Worm (Caenorhabditis elegans) whole organism, L2 larva: ENCODE measurements around the gene W05E10.1.

Experiments
- C34F6.9 ChIP-seq: fragments of 150-350 bp; optimal IDR thresholded peaks from 2 replicates; lab custom pipeline; 2014; ENCODE audit warnings: missing biosample characterization, missing genetic modification characterization
- F13H6.1 ChIP-seq: sonication (generic microtip); optimal IDR thresholded peaks from 2 replicates; lab custom pipeline; 2016; ENCODE audit warnings: missing genetic modification characterization, missing compliant biosample characterization
- R02D3.7 ChIP-seq: fragments of 150-350 bp; optimal IDR thresholded peaks from 2 replicates; lab custom pipeline; 2014; ENCODE audit warnings: missing biosample characterization, missing genetic modification characterization
- Y55F3AM.14 ChIP-seq: fragments of 200-800 bp; sonication (Bioruptor generic); optimal IDR thresholded peaks from 2 replicates; lab custom pipeline; 2018; ENCODE audit warnings: mild to moderate bottlenecking, missing genetic modification characterization, missing compliant biosample characterization
- ZK546.5 ChIP-seq: sonication (generic microtip); optimal IDR thresholded peaks from 2 replicates; lab custom pipeline; 2017; ENCODE audit warnings: missing biosample characterization, missing genetic modification characterization
- alr-1 ChIP-seq: fragments of 150-350 bp; optimal IDR thresholded peaks from 2 replicates; lab custom pipeline; 2014; ENCODE audit warnings: missing biosample characterization, missing genetic modification characterization
- aly-2 ChIP-seq: fragments of 150-350 bp; optimal IDR thresholded peaks from 2 replicates; lab custom pipeline; 2014; ENCODE audit warnings: missing biosample characterization, missing genetic modification characterization
- ama-1 ChIP-seq: fragments of 150-350 bp; optimal IDR thresholded peaks from 2 replicates; lab custom pipeline; 2018; ENCODE audit warnings: inconsistent platforms
- blmp-1 ChIP-seq: sonication (generic microtip); optimal IDR thresholded peaks from 2 replicates; lab custom pipeline; 2017; ENCODE audit warnings: missing genetic modification characterization, mild to moderate bottlenecking, missing compliant biosample characterization, antibody characterized with exemption, moderate library complexity; ENCODE audit not compliant: insufficient read depth
- ceh-16 ChIP-seq: fragments of 150-350 bp; optimal IDR thresholded peaks from 2 replicates; lab custom pipeline; 2014; ENCODE audit warnings: missing biosample characterization, missing genetic modification characterization
- ceh-82 ChIP-seq: fragments of 150-350 bp; optimal IDR thresholded peaks from 2 replicates; lab custom pipeline; 2014; ENCODE audit warnings: missing biosample characterization, missing genetic modification characterization
- crh-2 ChIP-seq: sonication (generic microtip); optimal IDR thresholded peaks from 2 replicates; lab custom pipeline; 2017; ENCODE audit warnings: missing biosample characterization, missing genetic modification characterization
- dmd-4 ChIP-seq: sonication (generic microtip); optimal IDR thresholded peaks from 2 replicates; lab custom pipeline; 2017; ENCODE audit warnings: missing biosample characterization, missing genetic modification characterization
- egl-27 ChIP-seq: sonication (generic microtip); optimal IDR thresholded peaks from 3 replicates; lab custom pipeline; 2017; ENCODE audit warnings: missing biosample characterization, missing genetic modification reagents, missing genetic modification characterization
- elt-1 ChIP-seq: fragments of 150-350 bp; optimal IDR thresholded peaks from 2 replicates; lab custom pipeline; 2014; ENCODE audit warnings: missing biosample characterization, missing genetic modification characterization
- elt-3 ChIP-seq: sonication (generic microtip); optimal IDR thresholded peaks from 2 replicates; lab custom pipeline; 2017; ENCODE audit warnings: missing biosample characterization, missing genetic modification characterization
- fos-1 ChIP-seq: fragments of 150-350 bp; optimal IDR thresholded peaks from 2 replicates; lab custom pipeline; 2014; ENCODE audit warnings: missing biosample characterization, missing genetic modification characterization
- gmeb-1 ChIP-seq: fragments of 150-350 bp; optimal IDR thresholded peaks from 2 replicates; lab custom pipeline; 2014; ENCODE audit warnings: missing biosample characterization, missing genetic modification characterization
- lin-11 ChIP-seq: fragments of 150-350 bp; sonication (generic microtip); optimal IDR thresholded peaks from 2 replicates; lab custom pipeline; 2014; ENCODE audit warnings: missing biosample characterization, missing genetic modification characterization, inconsistent platforms, mixed read lengths
- lin-13 ChIP-seq: fragments of 150-350 bp; optimal IDR thresholded peaks from 2 replicates; lab custom pipeline; 2014; ENCODE audit warnings: missing biosample characterization, missing genetic modification reagents, missing genetic modification characterization
- lin-39 ChIP-seq: fragments of 150-350 bp; optimal IDR thresholded peaks from 2 replicates; lab custom pipeline; 2014; ENCODE audit warnings: missing biosample characterization, missing genetic modification reagents, missing genetic modification characterization
- lsy-2 ChIP-seq, 2 experiments: fragments of 150-350 bp in 1 of 2; sonication (generic microtip) in 1 of 2; optimal IDR thresholded peaks; 2 replicates each; lab custom pipeline; 2014 to 2017; ENCODE audit warnings: missing biosample characterization in 2 of 2, missing genetic modification characterization in 2 of 2
- mab-5 ChIP-seq: fragments of 150-350 bp; optimal IDR thresholded peaks from 2 replicates; lab custom pipeline; 2014; ENCODE audit warnings: missing biosample characterization, missing genetic modification characterization
- mbf-1 ChIP-seq: sonication (generic microtip); optimal IDR thresholded peaks from 2 replicates; lab custom pipeline; 2017; ENCODE audit warnings: missing biosample characterization, missing genetic modification characterization
- mdl-1 ChIP-seq, 2 experiments: fragments of 150-350 bp in 1 of 2; sonication (generic microtip) in 1 of 2; optimal IDR thresholded peaks; 2 replicates each; lab custom pipeline; 2017; ENCODE audit warnings: missing biosample characterization in 2 of 2, missing genetic modification characterization in 2 of 2
- nhr-10 ChIP-seq: sonication (generic microtip); optimal IDR thresholded peaks from 2 replicates; lab custom pipeline; 2017; ENCODE audit warnings: missing biosample characterization, missing genetic modification characterization
- nhr-11 ChIP-seq: fragments of 150-350 bp; optimal IDR thresholded peaks from 2 replicates; lab custom pipeline; 2014; ENCODE audit warnings: missing biosample characterization, missing genetic modification characterization
- nhr-12 ChIP-seq: fragments of 150-350 bp; optimal IDR thresholded peaks from 2 replicates; lab custom pipeline; 2014; ENCODE audit warnings: missing biosample characterization, missing genetic modification characterization
- nhr-129 ChIP-seq: fragments of 150-350 bp; optimal IDR thresholded peaks from 2 replicates; lab custom pipeline; 2014; ENCODE audit warnings: missing biosample characterization, missing genetic modification characterization
- nhr-21 ChIP-seq: fragments of 150-350 bp; optimal IDR thresholded peaks from 2 replicates; lab custom pipeline; 2014; ENCODE audit warnings: missing biosample characterization, missing genetic modification characterization
- nhr-23 ChIP-seq: fragments of 150-350 bp; optimal IDR thresholded peaks from 2 replicates; lab custom pipeline; 2014; ENCODE audit warnings: missing biosample characterization, missing genetic modification reagents, missing genetic modification characterization
- nhr-237 ChIP-seq: fragments of 150-350 bp; optimal IDR thresholded peaks from 2 replicates; lab custom pipeline; 2014; ENCODE audit warnings: missing biosample characterization, missing genetic modification characterization
- nhr-25 ChIP-seq: fragments of 150-350 bp; sonication (generic microtip); optimal IDR thresholded peaks from 3 replicates; lab custom pipeline; 2014; ENCODE audit warnings: missing biosample characterization, missing genetic modification characterization
- nhr-6 ChIP-seq: fragments of 150-350 bp; optimal IDR thresholded peaks from 2 replicates; lab custom pipeline; 2014; ENCODE audit warnings: missing biosample characterization, missing genetic modification characterization
- nhr-77 ChIP-seq: fragments of 150-350 bp; optimal IDR thresholded peaks from 2 replicates; lab custom pipeline; 2014; ENCODE audit warnings: missing biosample characterization, missing genetic modification characterization
- peb-1 ChIP-seq: fragments of 150-350 bp; optimal IDR thresholded peaks from 2 replicates; lab custom pipeline; 2014; ENCODE audit warnings: missing biosample characterization, missing genetic modification characterization
- sem-4 ChIP-seq: fragments of 150-350 bp; optimal IDR thresholded peaks from 2 replicates; lab custom pipeline; 2014; ENCODE audit warnings: missing biosample characterization, missing genetic modification reagents, missing genetic modification characterization
- skn-1 ChIP-seq: sonication (generic microtip); optimal IDR thresholded peaks from 2 replicates; lab custom pipeline; 2017; ENCODE audit warnings: missing biosample characterization, missing genetic modification characterization
- sma-3 ChIP-seq: sonication (generic microtip); optimal IDR thresholded peaks from 2 replicates; lab custom pipeline; 2016; ENCODE audit warnings: missing genetic modification reagents, missing genetic modification characterization, missing compliant biosample characterization
- sma-9 ChIP-seq, 2 experiments: fragments of 150-350 bp in 1 of 2; sonication (generic microtip) in 1 of 2; optimal IDR thresholded peaks; 2 replicates each; lab custom pipeline; 2014 to 2016; ENCODE audit warnings: missing genetic modification characterization in 2 of 2, mild to moderate bottlenecking in 1 of 2, missing biosample characterization in 1 of 2, missing compliant biosample characterization in 1 of 2, missing genetic modification reagents in 1 of 2, moderate library complexity in 1 of 2
- snpc-4 ChIP-seq: fragments of 150-350 bp; optimal IDR thresholded peaks from 2 replicates; lab custom pipeline; 2014; ENCODE audit warnings: missing biosample characterization, missing genetic modification characterization
- unc-39 ChIP-seq: fragments of 150-350 bp; optimal IDR thresholded peaks from 2 replicates; lab custom pipeline; 2014; ENCODE audit warnings: missing biosample characterization, missing genetic modification characterization
- unc-55 ChIP-seq: fragments of 150-350 bp; sonication (generic microtip); optimal IDR thresholded peaks from 3 replicates; lab custom pipeline; 2014; ENCODE audit warnings: missing biosample characterization, missing genetic modification reagents, missing genetic modification characterization
- unc-62 ChIP-seq: fragments of 150-350 bp; optimal IDR thresholded peaks from 2 replicates; lab custom pipeline; 2014; ENCODE audit warnings: missing biosample characterization, missing genetic modification reagents, missing genetic modification characterization
- zag-1 ChIP-seq: fragments of 150-350 bp; optimal IDR thresholded peaks from 2 replicates; lab custom pipeline; 2014; ENCODE audit warnings: missing biosample characterization, missing genetic modification characterization
- ztf-1 ChIP-seq: fragments of 200-800 bp; sonication (Bioruptor generic); conservative IDR thresholded peaks from 2 replicates; pipeline ENCODE4 v1.3.6; 2022; ENCODE audit warnings: missing genetic modification characterization, missing compliant biosample characterization
- ztf-11 ChIP-seq: sonication (generic microtip); optimal IDR thresholded peaks from 2 replicates; lab custom pipeline; 2017; ENCODE audit warnings: missing biosample characterization, missing genetic modification characterization
- ztf-4 ChIP-seq: fragments of 150-350 bp; optimal IDR thresholded peaks from 2 replicates; lab custom pipeline; 2014; ENCODE audit warnings: missing biosample characterization, missing genetic modification characterization

Gene W05E10.1

ce11 chrV:11641298-11641787, 50.1 kb downstream of the W05E10.1 start:
- TF ChIP-seq nhr-21 (tag; lab: Kevin White, UChicago) (peak; percentile 3), nhr-129 (tag; lab: Kevin White, UChicago) (peak; percentile 81), elt-3 (tag; lab: Kevin White, UChicago) (no peak), alr-1 (tag; lab: Kevin White, UChicago) (no peak), mdl-1 (tag; optimal IDR thresholded peaks at IDR 0.05; lab: Kevin White, UChicago) (peak in 1 of 2 experiments; percentile 73), mbf-1 (tag; lab: Kevin White, UChicago) (no peak), nhr-237 (no peak), mab-5 (tag; lab: Kevin White, UChicago) (no peak), crh-2 (tag; lab: Kevin White, UChicago) (no peak), unc-55 (GFP tag; lab: Kevin White, UChicago) (peak; percentile 93), fos-1 (no peak), nhr-12 (no peak), ama-1 (lab: Kevin White, UChicago) (no peak), ceh-16 (tag; lab: Kevin White, UChicago) (no peak), sma-9 (GFP tag; optimal IDR thresholded peaks at IDR 0.05; lab: Kevin White, UChicago) (peak; percentile 42), sma-9 (tag; optimal IDR thresholded peaks at IDR 0.05; lab: Kevin White, UChicago) (no peak), R02D3.7 (tag; lab: Kevin White, UChicago) (no peak), C34F6.9 (tag; lab: Kevin White, UChicago) (peak; percentile 87), skn-1 (tag; lab: Kevin White, UChicago) (no peak), lin-39 (tag; lab: Kevin White, UChicago) (no peak), sma-3 (GFP tag; lab: Kevin White, UChicago) (no peak), peb-1 (no peak), zag-1 (tag; lab: Kevin White, UChicago) (peak; percentile 64), ceh-82 (no peak), ztf-4 (peak; percentile 4), nhr-6 (tag; lab: Kevin White, UChicago) (peak; percentile 68), sem-4 (peak; percentile 62), lsy-2 (tag; optimal IDR thresholded peaks at IDR 0.05; lab: Kevin White, UChicago) (peak in 1 of 2 experiments; percentile 71), ZK546.5 (tag; lab: Kevin White, UChicago) (no peak), nhr-10 (tag; lab: Kevin White, UChicago) (no peak), blmp-1 (tag; lab: Kevin White, UChicago) (no peak), dmd-4 (tag; lab: Kevin White, UChicago) (no peak), Y55F3AM.14 (GFP tag; lab: Kevin White, UChicago) (no peak), snpc-4 (tag; lab: Kevin White, UChicago) (no peak), aly-2 (no peak), nhr-11 (tag; lab: Kevin White, UChicago) (no peak), F13H6.1 (tag; lab: Kevin White, UChicago) (peak; percentile 62), lin-11 (tag; lab: Kevin White, UChicago) (peak; percentile 58), egl-27 (tag; lab: Kevin White, UChicago) (no peak), elt-1 (tag; lab: Kevin White, UChicago) (no peak), unc-39 (tag; lab: Kevin White, UChicago) (no peak), gmeb-1 (tag; lab: Kevin White, UChicago) (no peak), nhr-23 (tag; lab: Kevin White, UChicago) (no peak), ztf-11 (no peak), ztf-1 (GFP tag; lab: Robert Waterston, UW) (no peak), lin-13 (GFP tag; lab: Kevin White, UChicago) (no peak), nhr-77 (tag; lab: Kevin White, UChicago) (no peak), unc-62 (GFP tag; lab: Kevin White, UChicago) (no peak), nhr-25 (no peak)
